Worm (Caenorhabditis elegans): ENCODE measurements around the gene C36E6.2.

The C36E6.2 gene

DNA sequence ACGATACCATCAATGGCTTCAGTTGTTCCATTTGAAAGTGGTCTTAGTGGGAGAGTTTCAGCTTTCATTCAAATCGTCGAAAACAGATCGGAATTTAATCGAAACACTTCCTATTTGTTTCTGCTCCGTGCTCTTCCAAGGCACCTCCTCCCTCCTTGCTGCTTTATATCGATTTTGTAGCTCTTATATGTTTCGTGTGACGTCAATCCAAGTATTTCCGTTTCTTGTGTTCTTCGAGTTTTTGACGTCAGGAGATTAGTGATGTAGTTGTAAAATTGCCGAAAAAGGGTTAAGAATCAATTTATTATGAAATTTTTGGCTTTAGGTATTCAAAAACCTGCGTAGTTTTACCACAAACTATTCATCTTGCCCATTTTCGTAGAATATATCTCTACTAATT lies 15.1 kb downstream of the C36E6.2 start, which contains the start of gene ZK54.3 (continued):
- no peak for TF ChIP-seq unc-130 (tag; optimal IDR thresholded peaks at IDR 0.05)
- TF ChIP-seq grh-1 (GFP tag; IDR thresholded peaks at IDR 0.05) = no peak
- TF ChIP-seq hpl-2 (GFP tag; optimal IDR thresholded peaks at IDR 0.05) = no peak
- TF ChIP-seq sox-4 (tag; optimal IDR thresholded peaks at IDR 0.05) = no peak
- peak; percentile 35 for TF ChIP-seq fkh-8 (tag; optimal IDR thresholded peaks at IDR 0.05)
- TF ChIP-seq mdl-1 (tag; optimal IDR thresholded peaks at IDR 0.05) = no peak
- no peak for TF ChIP-seq nhr-85 (tag)
- TF ChIP-seq aly-2 (tag; optimal IDR thresholded peaks at IDR 0.05) = no peak
- TF ChIP-seq lir-3 (tag; optimal IDR thresholded peaks at IDR 0.05; ENCODE audit: poor library complexity) = no peak
- TF ChIP-seq zag-1 (tag; optimal IDR thresholded peaks at IDR 0.05) = no peak
- no peak for TF ChIP-seq skn-1 (tag; optimal IDR thresholded peaks at IDR 0.05)
- no peak for TF ChIP-seq lin-13 (GFP tag; optimal IDR thresholded peaks at IDR 0.05)
- no peak for TF ChIP-seq sup-37 (GFP tag; optimal IDR thresholded peaks at IDR 0.05)

DNA sequence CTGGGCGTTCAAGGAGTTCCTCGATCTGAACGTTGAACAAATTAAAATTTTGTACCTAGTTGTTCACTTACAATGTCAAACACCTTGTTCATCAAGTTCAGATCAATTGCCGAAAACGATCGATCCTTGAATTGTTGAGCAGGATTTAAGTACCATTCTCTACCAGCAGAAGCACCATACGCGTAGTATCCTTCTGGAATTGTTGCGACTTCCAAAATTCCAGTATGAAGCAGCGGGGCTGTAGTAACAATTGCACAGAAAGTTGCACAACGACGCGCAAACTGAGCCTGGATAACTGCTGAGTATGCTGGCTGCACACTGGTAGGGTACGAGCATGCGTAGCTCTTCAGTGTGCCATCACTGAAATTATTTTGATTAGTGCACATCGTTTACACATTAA lies 17.0 kb downstream of the C36E6.2 start:
- no peak for TF ChIP-seq rnt-1 (tag; optimal IDR thresholded peaks at IDR 0.05)
- TF ChIP-seq snu-23 (GFP tag; optimal IDR thresholded peaks at IDR 0.05) = no peak
- TF ChIP-seq fos-1 (tag; optimal IDR thresholded peaks at IDR 0.05) = no peak
- TF ChIP-seq irx-1 (tag; optimal IDR thresholded peaks at IDR 0.05) = no peak
- no peak for TF ChIP-seq efl-3 (GFP tag; optimal IDR thresholded peaks at IDR 0.05)
- TF ChIP-seq ceh-88 (GFP tag; IDR thresholded peaks at IDR 0.05) = no peak
- no peak for TF ChIP-seq fkh-4 (tag; optimal IDR thresholded peaks at IDR 0.05; ENCODE audit: borderline replicate concordance)
- no peak for TF ChIP-seq hlh-17 (GFP tag; optimal IDR thresholded peaks at IDR 0.05; ENCODE audit: borderline replicate concordance)
- TF ChIP-seq lin-15B (tag; optimal IDR thresholded peaks at IDR 0.05) = no peak
- no peak for TF ChIP-seq efl-1 (optimal IDR thresholded peaks at IDR 0.05)
- TF ChIP-seq efl-1 (GFP tag; optimal IDR thresholded peaks at IDR 0.05 in 1 of 2) = no peak
- TF ChIP-seq Y116A8C.19 (tag; optimal IDR thresholded peaks at IDR 0.05; ENCODE audit: borderline replicate concordance) = no peak

- no peak for TF ChIP-seq vab-15 (tag; optimal IDR thresholded peaks at IDR 0.05)
- peak; percentile 14 for TF ChIP-seq jun-1 (tag; optimal IDR thresholded peaks at IDR 0.05)
- peak; percentile 64 for TF ChIP-seq pqm-1 (tag; optimal IDR thresholded peaks at IDR 0.05)
- TF ChIP-seq nhr-20 (tag; optimal IDR thresholded peaks at IDR 0.05) = peak; percentile 44
- TF ChIP-seq dpl-1 (GFP tag; optimal IDR thresholded peaks at IDR 0.05) = no peak
- TF ChIP-seq mdl-1 (tag; optimal IDR thresholded peaks at IDR 0.05) = peak in 1 of 2 experiments; percentile 18
- peak; percentile 6 for TF ChIP-seq lin-14 (GFP tag; optimal IDR thresholded peaks at IDR 0.05)
- TF ChIP-seq nhr-47 (tag; optimal IDR thresholded peaks at IDR 0.05) = no peak
- peak; percentile 74 for TF ChIP-seq elt-2 (tag; optimal IDR thresholded peaks at IDR 0.05)
- no peak for TF ChIP-seq aly-2 (tag; optimal IDR thresholded peaks at IDR 0.05)
- TF ChIP-seq lin-35 (GFP tag; optimal IDR thresholded peaks at IDR 0.05) = peak in 1 of 2 experiments; percentile 37
Observed at ce11 chrX:17471703-17472102, 20.2 kb downstream of the C36E6.2 start.

DNA sequence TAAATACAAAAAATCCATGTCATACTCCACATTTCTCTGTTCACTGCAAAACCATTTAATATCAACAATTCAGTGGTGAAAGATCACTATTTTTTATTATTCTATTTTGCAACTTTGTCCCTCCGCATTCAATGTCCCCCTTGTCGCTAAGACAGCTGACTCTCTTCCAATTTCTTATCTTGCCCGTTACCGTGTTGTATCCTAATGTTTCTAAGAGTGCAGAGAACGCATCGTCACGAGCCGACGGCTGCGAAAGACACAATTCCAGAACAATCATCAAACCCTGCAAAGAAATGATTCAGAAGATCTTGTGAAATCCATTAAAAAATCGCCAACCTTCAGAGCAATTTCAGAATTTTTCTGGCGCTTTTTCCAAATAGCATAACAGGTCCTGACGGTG lies 21.4 kb downstream of the C36E6.2 start:
- no peak for TF ChIP-seq C16A3.4 (tag; optimal IDR thresholded peaks at IDR 0.05)
- no peak for TF ChIP-seq lin-13 (GFP tag; optimal IDR thresholded peaks at IDR 0.05)
- TF ChIP-seq ceh-63 (GFP tag; optimal IDR thresholded peaks at IDR 0.05) = no peak
- TF ChIP-seq alr-1 (tag; optimal IDR thresholded peaks at IDR 0.05; ENCODE audit: borderline replicate concordance) = no peak
- no peak for TF ChIP-seq snpc-4 (tag; optimal IDR thresholded peaks at IDR 0.05)
- TF ChIP-seq C04F5.9 (tag; optimal IDR thresholded peaks at IDR 0.05) = no peak
- TF ChIP-seq dsc-1 (tag; optimal IDR thresholded peaks at IDR 0.05) = no peak
- TF ChIP-seq tbx-2 (tag; optimal IDR thresholded peaks at IDR 0.05) = no peak
- TF ChIP-seq hlh-17 (GFP tag; optimal IDR thresholded peaks at IDR 0.05; ENCODE audit: borderline replicate concordance) = no peak
- peak; percentile 57 for TF ChIP-seq nhr-71 (tag; optimal IDR thresholded peaks at IDR 0.05)
- no peak for TF ChIP-seq lin-39 (tag; optimal IDR thresholded peaks at IDR 0.05)
- no peak for TF ChIP-seq ceh-90 (tag; optimal IDR thresholded peaks at IDR 0.05)
- TF ChIP-seq ces-1 (GFP tag; optimal IDR thresholded peaks at IDR 0.05) = no peak
- no peak for TF ChIP-seq vab-15 (tag; optimal IDR thresholded peaks at IDR 0.05)
- no peak for TF ChIP-seq unc-62 (GFP tag; optimal IDR thresholded peaks at IDR 0.05)
- no peak for TF ChIP-seq sox-4 (tag; optimal IDR thresholded peaks at IDR 0.05)
- TF ChIP-seq hlh-4 (tag; optimal IDR thresholded peaks at IDR 0.05) = no peak
- TF ChIP-seq nhr-11 (tag; optimal IDR thresholded peaks at IDR 0.05) = no peak
- no peak for TF ChIP-seq jun-1 (tag; optimal IDR thresholded peaks at IDR 0.05)
- peak in 1 of 2 experiments; percentile 61 for TF ChIP-seq mdl-1 (tag; optimal IDR thresholded peaks at IDR 0.05)
- peak; percentile 45 for TF ChIP-seq unc-130 (tag; optimal IDR thresholded peaks at IDR 0.05)
- no peak for TF ChIP-seq hpl-2 (GFP tag; optimal IDR thresholded peaks at IDR 0.05)
- TF ChIP-seq nhr-237 (tag; optimal IDR thresholded peaks at IDR 0.05) = no peak

Data from whole organism, L1 larva.